Fruit fly (Drosophila melanogaster) whole organism, adult: ENCODE data around the gene CG31344.

Experiments used
- CG11617 ChIP-seq: fragments of 200-800 bp; sonication (Bioruptor generic); optimal IDR thresholded peaks from 2 replicates; lab custom pipeline; 2017; ENCODE audit warnings: mild to moderate bottlenecking, missing biosample characterization, missing genetic modification reagents, missing genetic modification characterization
- CG12768 ChIP-seq: fragments of 200-800 bp; sonication (Bioruptor generic); optimal IDR thresholded peaks from 2 replicates; lab custom pipeline; 2017; ENCODE audit warnings: missing biosample characterization, missing genetic modification characterization, mild to moderate bottlenecking, moderate library complexity, missing genetic modification reagents
- CG14711 ChIP-seq: fragments of 200-800 bp; sonication (Bioruptor generic); optimal IDR thresholded peaks from 2 replicates; lab custom pipeline; 2018; ENCODE audit warnings: missing biosample characterization, mild to moderate bottlenecking, missing genetic modification characterization, moderate library complexity
- CG1620 ChIP-seq: fragments of 200-800 bp; sonication (Bioruptor generic); optimal IDR thresholded peaks from 2 replicates; lab custom pipeline; 2016; ENCODE audit warnings: missing biosample characterization, missing genetic modification characterization
- CG33017 ChIP-seq: fragments of 200-800 bp; sonication (Bioruptor generic); optimal IDR thresholded peaks from 2 replicates; lab custom pipeline; 2018; ENCODE audit warnings: missing biosample characterization, mild to moderate bottlenecking, missing genetic modification characterization, moderate library complexity
- CG5204 ChIP-seq: fragments of 200-800 bp; sonication (Bioruptor generic); optimal IDR thresholded peaks from 2 replicates; lab custom pipeline; 2016; ENCODE audit warnings: missing biosample characterization, missing genetic modification characterization
- CG7045 ChIP-seq: fragments of 200-800 bp; sonication (Bioruptor generic); optimal IDR thresholded peaks from 2 replicates; lab custom pipeline; 2017; ENCODE audit warnings: missing biosample characterization, mild to moderate bottlenecking, missing genetic modification characterization
- CG7101 ChIP-seq: fragments of 200-800 bp; sonication (Bioruptor generic); optimal IDR thresholded peaks from 2 replicates; lab custom pipeline; 2018; ENCODE audit warnings: missing biosample characterization, mild to moderate bottlenecking, missing genetic modification characterization, moderate library complexity
- Clk ChIP-seq: fragments of 200-800 bp; sonication (Bioruptor generic); optimal IDR thresholded peaks from 2 replicates; lab custom pipeline; 2017; ENCODE audit warnings: missing biosample characterization, missing genetic modification characterization
- Crg-1 ChIP-seq: fragments of 200-800 bp; sonication (Bioruptor generic); optimal IDR thresholded peaks from 2 replicates; lab custom pipeline; 2016; ENCODE audit warnings: missing biosample characterization, missing genetic modification characterization
- Hr96 ChIP-seq: fragments of 200-800 bp; sonication (Bioruptor generic); optimal IDR thresholded peaks from 2 replicates; lab custom pipeline; 2016; ENCODE audit warnings: missing biosample characterization, missing genetic modification characterization
- Mnt ChIP-seq: fragments of 200-800 bp; sonication (Bioruptor generic); optimal IDR thresholded peaks from 2 replicates; lab custom pipeline; 2016; ENCODE audit warnings: missing biosample characterization, mild to moderate bottlenecking, missing genetic modification characterization
- bab1 ChIP-seq: fragments of 200-800 bp; sonication (Bioruptor generic); optimal IDR thresholded peaks from 3 replicates; lab custom pipeline; 2019; ENCODE audit warnings: missing biosample characterization, mild to moderate bottlenecking, missing genetic modification characterization, moderate library complexity
- cic ChIP-seq: fragments of 200-800 bp; sonication (Bioruptor generic); optimal IDR thresholded peaks from 2 replicates; lab custom pipeline; 2017; ENCODE audit warnings: missing biosample characterization, mild to moderate bottlenecking, missing genetic modification characterization, moderate library complexity
- cnc ChIP-seq, 2 experiments: fragments of >200 bp; optimal IDR thresholded peaks; 2 replicates each; lab custom pipeline; 2017
- kay ChIP-seq: fragments of 200-800 bp; sonication (Bioruptor generic); peaks from one replicate; lab custom pipeline; 2016; ENCODE audit warnings: missing biosample characterization, missing genetic modification characterization, borderline replicate concordance
- ovo ChIP-seq: fragments of 200-800 bp; sonication (Bioruptor generic); optimal IDR thresholded peaks from 2 replicates; lab custom pipeline; 2016; ENCODE audit warnings: missing biosample characterization, missing genetic modification characterization
- pad ChIP-seq: fragments of 200-800 bp; sonication (Bioruptor generic); optimal IDR thresholded peaks from 3 replicates; lab custom pipeline; 2017; ENCODE audit warnings: missing biosample characterization, missing genetic modification characterization, mild to moderate bottlenecking, moderate library complexity, missing genetic modification reagents
- tj ChIP-seq: fragments of 200-800 bp; sonication (Bioruptor generic); optimal IDR thresholded peaks from 3 replicates; lab custom pipeline; 2017; ENCODE audit warnings: missing biosample characterization, mild to moderate bottlenecking, missing genetic modification characterization, moderate library complexity
- toe ChIP-seq: fragments of 200-800 bp; sonication (Bioruptor generic); optimal IDR thresholded peaks from 2 replicates; lab custom pipeline; 2016; ENCODE audit warnings: missing biosample characterization, missing genetic modification characterization

Gene CG31344

DNA sequence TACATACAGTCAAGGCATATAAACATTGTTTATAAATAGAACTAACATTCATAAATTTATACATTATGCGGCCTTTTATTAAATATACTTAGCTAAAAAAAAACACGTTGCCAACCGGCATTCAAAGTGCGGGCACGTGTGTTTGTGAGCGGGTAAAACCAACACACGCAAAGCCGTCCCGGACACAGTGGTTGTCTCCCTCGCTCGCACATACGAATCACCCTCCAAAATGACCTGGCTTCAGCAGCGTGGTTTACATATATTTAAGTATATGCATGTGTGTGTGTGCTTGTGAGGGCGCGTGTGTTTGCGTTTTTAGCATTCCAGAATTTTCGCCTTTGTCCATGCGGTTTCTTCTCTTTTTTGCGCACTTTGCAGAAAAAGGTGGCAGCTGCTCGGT lies 18.3 kb upstream of the CG31344 start:
- TF ChIP-seq CG33017 (tag; lab: Kevin White, UChicago) (no peak), cnc (optimal IDR thresholded peaks at IDR 0.05; lab: Kevin White, UChicago) (no peak), CG7045 (GFP tag; lab: Kevin White, UChicago) (no peak), ovo (GFP tag; lab: Kevin White, UChicago) (peak; percentile 28), CG12768 (GFP tag; lab: Kevin White, UChicago) (peak; percentile 48), kay (no peak), Clk (GFP tag; lab: Kevin White, UChicago) (no peak), Mnt (GFP tag; lab: Kevin White, UChicago) (peak; percentile 96), cic (GFP tag; lab: Kevin White, UChicago) (no peak), CG1620 (GFP tag; lab: Kevin White, UChicago) (no peak), CG11617 (GFP tag; lab: Kevin White, UChicago) (no peak), Hr96 (GFP tag; lab: Kevin White, UChicago) (peak; percentile 38), tj (GFP tag; lab: Kevin White, UChicago) (peak; percentile 80), CG5204 (GFP tag; lab: Kevin White, UChicago) (peak; percentile 29), pad (GFP tag; lab: Kevin White, UChicago) (no peak)

DNA sequence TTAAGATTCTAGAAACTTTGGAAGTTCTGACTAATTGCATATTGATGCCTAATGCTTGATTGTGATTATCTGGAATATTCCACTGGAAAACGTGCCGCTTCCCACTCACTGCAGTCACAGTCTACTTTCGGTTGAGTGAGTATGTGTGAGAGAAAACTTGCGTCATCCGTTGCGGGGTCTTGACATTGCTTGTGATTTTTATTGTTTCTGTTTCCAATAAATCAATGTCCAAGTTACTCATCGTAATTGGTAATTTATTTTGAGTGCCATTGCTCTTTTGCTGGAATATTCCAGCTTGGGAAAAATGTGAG lies 17.9 kb upstream of the CG31344 start:
- peak; percentile 51 for TF ChIP-seq kay
- no peak for TF ChIP-seq CG12768 (GFP tag; lab: Kevin White, UChicago)
- no peak for TF ChIP-seq bab1 (GFP tag; lab: Kevin White, UChicago)
- no peak for TF ChIP-seq pad (GFP tag; lab: Kevin White, UChicago)

DNA sequence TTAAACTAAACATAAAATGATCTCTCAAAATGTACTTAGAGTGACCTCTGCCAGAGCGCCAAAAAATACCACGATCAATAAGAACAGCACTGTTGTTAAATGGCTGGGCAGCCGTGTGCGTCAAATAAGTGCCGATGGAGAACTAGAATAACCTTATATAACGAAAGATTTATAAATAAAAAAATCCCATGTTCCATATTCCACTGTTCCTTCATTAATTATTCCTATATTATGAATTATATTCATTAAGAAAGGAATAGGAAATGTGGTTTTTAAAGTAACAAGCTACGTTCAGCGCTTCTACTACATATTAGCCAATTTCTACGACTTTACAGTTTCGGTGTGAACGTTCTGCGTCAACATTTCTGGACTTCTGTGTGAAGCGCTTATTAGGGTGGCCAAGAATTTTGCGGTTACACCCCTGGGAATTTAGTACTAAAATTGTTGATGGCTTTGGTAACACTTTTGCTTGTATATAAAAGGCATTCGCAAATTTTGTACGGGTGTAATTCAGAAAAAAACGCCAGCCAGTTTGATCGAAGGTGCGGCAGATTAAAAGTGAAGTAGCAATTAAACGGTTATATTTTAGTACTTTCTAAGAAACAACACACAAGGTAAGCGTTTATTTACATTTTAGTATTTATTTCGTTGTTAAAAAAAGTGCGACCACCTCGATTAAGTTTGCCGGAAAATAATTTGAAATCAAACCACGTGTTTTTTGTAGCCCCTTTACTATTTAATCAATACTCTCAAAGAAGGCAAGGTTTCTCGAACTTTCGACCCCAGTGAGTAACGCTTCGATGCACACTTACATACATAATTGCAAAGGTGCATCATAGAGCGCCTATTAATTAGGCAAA lies 17.3 kb upstream of the CG31344 start, which contains the start of the genes tefu and Hsc70-4:
Gene tefu (minus strand): TSS at position 51 of the 860 bp plus-strand sequence.
Gene Hsc70-4 (plus strand): TSS at position 502 of the 860 bp plus-strand sequence.
- TF ChIP-seq CG1620 (GFP tag; lab: Kevin White, UChicago), result peak; percentile 53
- peak; percentile 41 for TF ChIP-seq CG7045 (GFP tag; lab: Kevin White, UChicago)
- TF ChIP-seq cnc (optimal IDR thresholded peaks at IDR 0.05; lab: Kevin White, UChicago), result no peak
- no peak for TF ChIP-seq kay
- TF ChIP-seq tj (GFP tag; lab: Kevin White, UChicago), result peak; percentile 52
- peak; percentile 55 for TF ChIP-seq CG7101 (tag; lab: Kevin White, UChicago)
- TF ChIP-seq Clk (GFP tag; lab: Kevin White, UChicago), result peak; percentile 62
- TF ChIP-seq CG12768 (GFP tag; lab: Kevin White, UChicago), result no peak
- TF ChIP-seq Mnt (GFP tag; lab: Kevin White, UChicago), result peak; percentile 93
- peak; percentile 35 for TF ChIP-seq ovo (GFP tag; lab: Kevin White, UChicago)
- no peak for TF ChIP-seq CG14711
- TF ChIP-seq CG33017 (tag; lab: Kevin White, UChicago), result peak; percentile 0
- peak; percentile 28 for TF ChIP-seq pad (GFP tag; lab: Kevin White, UChicago)
- peak; percentile 69 for TF ChIP-seq bab1 (GFP tag; lab: Kevin White, UChicago)
- peak; percentile 51 for TF ChIP-seq Hr96 (GFP tag; lab: Kevin White, UChicago)
- TF ChIP-seq cic (GFP tag; lab: Kevin White, UChicago), result peak; percentile 80
- TF ChIP-seq Crg-1 (GFP tag; lab: Kevin White, UChicago), result no peak
- TF ChIP-seq toe (GFP tag; lab: Kevin White, UChicago), result peak; percentile 83
- TF ChIP-seq CG5204 (GFP tag; lab: Kevin White, UChicago), result peak; percentile 82
- TF ChIP-seq CG11617 (GFP tag; lab: Kevin White, UChicago), result peak; percentile 42

DNA sequence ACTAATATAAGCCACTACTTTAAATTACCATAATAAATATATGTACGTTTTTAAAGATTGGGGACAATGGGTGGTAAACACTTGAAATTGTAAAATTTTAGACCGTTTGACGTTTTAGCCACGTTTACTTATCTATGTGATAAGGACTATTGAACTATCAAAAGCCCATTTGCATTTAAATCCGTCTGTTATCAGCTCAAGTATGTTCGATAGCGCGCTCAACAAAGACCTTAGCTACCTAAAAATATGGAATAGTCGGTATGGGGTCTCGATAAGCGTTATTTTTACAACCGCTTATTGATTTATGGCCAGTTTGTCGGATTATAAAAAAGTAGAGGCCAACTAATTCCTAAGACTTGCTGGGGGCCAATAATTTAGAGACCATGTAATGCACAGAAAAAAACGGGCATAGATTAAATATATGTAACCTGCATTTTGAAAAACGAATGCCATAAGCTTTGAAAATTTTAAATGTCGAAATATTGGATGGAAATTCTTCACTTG lies 6.6 kb upstream of the CG31344 start:
- TF ChIP-seq CG14711 (no peak), bab1 (GFP tag; lab: Kevin White, UChicago) (no peak), Crg-1 (GFP tag; lab: Kevin White, UChicago) (no peak), cic (GFP tag; lab: Kevin White, UChicago) (no peak), Clk (GFP tag; lab: Kevin White, UChicago) (no peak), tj (GFP tag; lab: Kevin White, UChicago) (no peak), pad (GFP tag; lab: Kevin White, UChicago) (no peak), CG7045 (GFP tag; lab: Kevin White, UChicago) (no peak), toe (GFP tag; lab: Kevin White, UChicago) (no peak), cnc (optimal IDR thresholded peaks at IDR 0.05; lab: Kevin White, UChicago) (no peak), ovo (GFP tag; lab: Kevin White, UChicago) (no peak), CG33017 (tag; lab: Kevin White, UChicago) (no peak), Hr96 (GFP tag; lab: Kevin White, UChicago) (no peak), CG5204 (GFP tag; lab: Kevin White, UChicago) (no peak), CG12768 (GFP tag; lab: Kevin White, UChicago) (no peak), Mnt (GFP tag; lab: Kevin White, UChicago) (no peak), kay (no peak), CG11617 (GFP tag; lab: Kevin White, UChicago) (no peak), CG7101 (tag; lab: Kevin White, UChicago) (no peak), CG1620 (GFP tag; lab: Kevin White, UChicago) (no peak)

DNA sequence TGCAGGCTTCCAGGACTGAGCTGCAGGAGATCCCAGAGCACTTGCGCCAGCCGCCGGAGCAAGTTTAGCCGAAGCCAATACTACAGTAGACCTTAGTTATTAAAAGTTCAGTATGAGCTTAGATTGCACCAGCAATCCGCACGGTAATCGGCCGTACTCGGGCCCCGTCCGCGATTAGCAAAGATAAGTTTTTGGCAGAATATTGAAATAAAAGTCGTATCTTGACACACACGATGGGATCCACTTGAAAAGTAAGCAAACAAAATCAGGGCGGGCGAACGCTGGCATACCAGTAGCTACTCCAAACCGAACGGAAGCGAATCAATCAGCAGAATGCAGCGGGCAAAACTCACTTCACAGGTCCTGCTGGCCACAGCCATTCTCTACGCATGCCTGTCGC lies 5.2 kb upstream of the CG31344 start, which contains the start of gene CG34316:
Gene CG34316 (plus strand): TSS at position 301 of the 400 bp plus-strand sequence.
- TF ChIP-seq tj (GFP tag; lab: Kevin White, UChicago) (no peak), CG7101 (tag; lab: Kevin White, UChicago) (no peak), Hr96 (GFP tag; lab: Kevin White, UChicago) (no peak), kay (no peak), bab1 (GFP tag; lab: Kevin White, UChicago) (no peak), cnc (optimal IDR thresholded peaks at IDR 0.05; lab: Kevin White, UChicago) (no peak), CG33017 (tag; lab: Kevin White, UChicago) (no peak), CG14711 (no peak), CG12768 (GFP tag; lab: Kevin White, UChicago) (no peak), Crg-1 (GFP tag; lab: Kevin White, UChicago) (no peak), CG1620 (GFP tag; lab: Kevin White, UChicago) (no peak)
